Worm (Caenorhabditis elegans) whole organism, L1 larva: Measurements from ENCODE around the gene him-10.

Source experiments
- ama-1 ChIP-seq: fragments of 150-350 bp; optimal IDR thresholded peaks from 2 replicates; lab custom pipeline; 2014
- elt-2 ChIP-seq: sonication (generic microtip); optimal IDR thresholded peaks from 2 replicates; lab custom pipeline; 2016; ENCODE audit warnings: missing genetic modification characterization, mild to moderate bottlenecking, inconsistent platforms, missing compliant biosample characterization, missing genetic modification reagents
- elt-3 ChIP-seq, 6 experiments: fragments of 150-350 bp in 1 of 6; sonication (generic microtip); optimal IDR thresholded peaks; 2 replicates each; lab custom pipeline; 2017 to 2018; ENCODE audit warnings: missing biosample characterization in 6 of 6, missing genetic modification characterization in 6 of 6, inconsistent platforms in 1 of 6
- fkh-10 ChIP-seq: sonication (generic microtip); optimal IDR thresholded peaks from 2 replicates; lab custom pipeline; 2017; ENCODE audit warnings: missing biosample characterization, missing genetic modification reagents, missing genetic modification characterization
- lin-35 ChIP-seq, 2 experiments: fragments of 150-350 bp; optimal IDR thresholded peaks; 2 replicates each; lab custom pipeline; 2014; ENCODE audit warnings: missing biosample characterization in 2 of 2, missing genetic modification characterization in 2 of 2, missing genetic modification reagents in 2 of 2
- lir-3 ChIP-seq: sonication (generic microtip); optimal IDR thresholded peaks from 2 replicates; lab custom pipeline; 2016; ENCODE audit warnings: mild to moderate bottlenecking, missing genetic modification characterization, moderate library complexity, missing compliant biosample characterization; ENCODE audit not compliant: poor library complexity
- nhr-237 ChIP-seq: fragments of 150-350 bp; optimal IDR thresholded peaks from 2 replicates; lab custom pipeline; 2014; ENCODE audit warnings: missing biosample characterization, missing genetic modification characterization
- ztf-11 ChIP-seq, 2 experiments: sonication (generic microtip); optimal IDR thresholded peaks; 2 replicates each; lab custom pipeline; 2016 to 2017; ENCODE audit warnings: missing genetic modification characterization in 2 of 2, missing biosample characterization in 1 of 2, missing compliant biosample characterization in 1 of 2

- no peak for TF ChIP-seq lir-3 (tag; lab: Kevin White, UChicago)
- TF ChIP-seq elt-3 (tag; optimal IDR thresholded peaks at IDR 0.05; lab: Kevin White, UChicago), result no peak
- TF ChIP-seq ama-1 (lab: Kevin White, UChicago), result no peak
- TF ChIP-seq fkh-10, result peak; percentile 96
- peak in 1 of 2 experiments; percentile 56 for TF ChIP-seq lin-35 (GFP tag; optimal IDR thresholded peaks at IDR 0.05; lab: Kevin White, UChicago)
- TF ChIP-seq ztf-11 (tag; optimal IDR thresholded peaks at IDR 0.05; lab: Kevin White, UChicago), result no peak
- no peak for TF ChIP-seq elt-2
- TF ChIP-seq nhr-237 (tag; lab: Kevin White, UChicago), result no peak
These were observed 42.4 kb downstream of the him-10 start for ce11 chrIII:5845483-5845882.
